Fruit fly (Drosophila melanogaster) whole organism, embryonic: Measurements from ENCODE around the gene mRpS26.

ENCODE experiments used
- BEAF-32 ChIP-seq: fragments of 200-800 bp; sonication (Bioruptor generic); optimal IDR thresholded peaks from 3 replicates; lab custom pipeline; 2017; ENCODE audit warnings: missing biosample characterization, missing genetic modification characterization, mild to moderate bottlenecking, moderate library complexity, missing genetic modification reagents
- Bgb ChIP-seq: fragments of 200-800 bp; sonication (Bioruptor generic); IDR thresholded peaks from 2 replicates; pipeline ENCODE4 v1.3.6; 2022; ENCODE audit warnings: missing biosample characterization, missing genetic modification characterization; ENCODE audit not compliant: partially characterized antibody
- CG10267 ChIP-seq: fragments of 200-800 bp; sonication (Bioruptor generic); optimal IDR thresholded peaks from 2 replicates; lab custom pipeline; 2018; ENCODE audit warnings: missing biosample characterization, mild to moderate bottlenecking, missing genetic modification characterization, moderate library complexity
- CG11456 ChIP-seq: fragments of 200-800 bp; sonication (Bioruptor generic); IDR thresholded peaks from 3 replicates; pipeline ENCODE4 v1.3.6; 2022; ENCODE audit warnings: missing biosample characterization, missing genetic modification characterization
- CG12659 ChIP-seq: fragments of 200-800 bp; sonication (Bioruptor generic); optimal IDR thresholded peaks from 3 replicates; lab custom pipeline; 2017; ENCODE audit warnings: mild to moderate bottlenecking, missing biosample characterization, missing genetic modification reagents, missing genetic modification characterization
- CG13287 ChIP-seq: fragments of 200-800 bp; sonication (Bioruptor generic); IDR thresholded peaks from 2 replicates; pipeline ENCODE4 v1.3.6; 2022; ENCODE audit warnings: missing biosample characterization, missing genetic modification characterization; ENCODE audit not compliant: partially characterized antibody
- CG13624 ChIP-seq: fragments of 200-800 bp; sonication (Bioruptor generic); optimal IDR thresholded peaks from 2 replicates; lab custom pipeline; 2016; ENCODE audit warnings: missing biosample characterization, missing genetic modification characterization
- CG13894 ChIP-seq: fragments of 200-800 bp; sonication (Bioruptor generic); optimal IDR thresholded peaks from 3 replicates; lab custom pipeline; 2018; ENCODE audit warnings: missing biosample characterization, mild to moderate bottlenecking, missing genetic modification characterization, moderate library complexity
- CG14710 ChIP-seq: fragments of 200-800 bp; sonication (Bioruptor generic); optimal IDR thresholded peaks from 3 replicates; lab custom pipeline; 2019; ENCODE audit warnings: missing biosample characterization, mild to moderate bottlenecking, missing genetic modification characterization, moderate library complexity
- CG14860 ChIP-seq: fragments of 200-800 bp; sonication (Bioruptor generic); IDR thresholded peaks from 3 replicates; pipeline ENCODE4 v1.3.6; 2022; ENCODE audit warnings: missing biosample characterization, missing genetic modification characterization; ENCODE audit not compliant: partially characterized antibody
- CG17568 ChIP-seq: fragments of 200-800 bp; sonication (Bioruptor generic); optimal IDR thresholded peaks from 2 replicates; lab custom pipeline; 2018; ENCODE audit warnings: missing biosample characterization, mild to moderate bottlenecking, missing genetic modification characterization, moderate library complexity
- CG2202 ChIP-seq: fragments of 200-800 bp; sonication (Bioruptor generic); optimal IDR thresholded peaks from 2 replicates; lab custom pipeline; 2018; ENCODE audit warnings: missing biosample characterization, mild to moderate bottlenecking, missing genetic modification characterization
- CG31224 ChIP-seq: fragments of 200-800 bp; sonication (Bioruptor generic); IDR thresholded peaks from 2 replicates; pipeline ENCODE4 v1.3.6; 2022; ENCODE audit warnings: missing biosample characterization, missing genetic modification characterization
- CG32767 ChIP-seq: fragments of 200-800 bp; sonication (Bioruptor generic); IDR thresholded peaks from 2 replicates; pipeline ENCODE4 v1.3.6; 2022; ENCODE audit warnings: missing biosample characterization, missing genetic modification characterization
- CG34224 ChIP-seq: fragments of 200-800 bp; sonication (Bioruptor generic); IDR thresholded peaks from 3 replicates; pipeline ENCODE4 v1.3.6; 2022; ENCODE audit warnings: missing biosample characterization, missing genetic modification characterization; ENCODE audit not compliant: partially characterized antibody
- CG42726 ChIP-seq: fragments of 200-800 bp; sonication (Bioruptor generic); IDR thresholded peaks from 2 replicates; pipeline ENCODE4 v1.3.6; 2022; ENCODE audit warnings: missing biosample characterization, missing genetic modification characterization; ENCODE audit not compliant: partially characterized antibody
- CG5953 ChIP-seq: fragments of 200-800 bp; sonication (Bioruptor generic); IDR thresholded peaks from 2 replicates; pipeline ENCODE4 v1.3.6; 2022; ENCODE audit warnings: missing biosample characterization, missing genetic modification characterization
- CG7786 ChIP-seq: fragments of 200-800 bp; sonication (Bioruptor generic); optimal IDR thresholded peaks from 2 replicates; lab custom pipeline; 2016; ENCODE audit warnings: missing biosample characterization, missing genetic modification characterization
- CG7963 ChIP-seq: fragments of 200-800 bp; sonication (Bioruptor generic); IDR thresholded peaks from 3 replicates; pipeline ENCODE4 v1.3.6; 2022; ENCODE audit warnings: missing biosample characterization, missing genetic modification characterization; ENCODE audit not compliant: partially characterized antibody
- CG8290 ChIP-seq, 3 experiments: fragments of 200-800 bp; sonication (Bioruptor generic); optimal IDR thresholded peaks; 2 replicates each; lab custom pipeline; 2016 to 2019; ENCODE audit warnings: missing biosample characterization in 3 of 3, missing genetic modification characterization in 3 of 3, mild to moderate bottlenecking in 2 of 3, moderate library complexity in 1 of 3
- CG9932 ChIP-seq: fragments of 200-800 bp; sonication (Bioruptor generic); IDR thresholded peaks from 2 replicates; pipeline ENCODE4 v1.3.6; 2022; ENCODE audit warnings: missing biosample characterization, missing genetic modification characterization
- CTCF ChIP-seq: fragments of 200-800 bp; sonication (Bioruptor generic); optimal IDR thresholded peaks from 2 replicates; lab custom pipeline; 2017; ENCODE audit warnings: missing biosample characterization, mild to moderate bottlenecking, missing genetic modification characterization, moderate library complexity
- Deaf1 ChIP-seq: fragments of 200-800 bp; optimal IDR thresholded peaks from 3 replicates; lab custom pipeline; 2019; ENCODE audit warnings: missing biosample characterization, mild to moderate bottlenecking, missing genetic modification characterization, moderate library complexity
- Doc2 ChIP-seq: fragments of 200-800 bp; sonication (Bioruptor generic); IDR thresholded peaks from 2 replicates; pipeline ENCODE4 v1.3.6; 2022; ENCODE audit warnings: missing biosample characterization, missing genetic modification characterization
- Dp ChIP-seq: fragments of 200-800 bp; sonication (Bioruptor generic); optimal IDR thresholded peaks from 2 replicates; lab custom pipeline; 2018; ENCODE audit warnings: missing biosample characterization, mild to moderate bottlenecking, missing genetic modification characterization, moderate library complexity
- E2f2 ChIP-seq: fragments of 200-800 bp; sonication (Bioruptor generic); IDR thresholded peaks from 2 replicates; pipeline ENCODE4 v1.3.6; 2022; ENCODE audit warnings: missing biosample characterization, missing genetic modification characterization
- Jarid2 ChIP-seq: fragments of 200-800 bp; sonication (Bioruptor generic); optimal IDR thresholded peaks from 3 replicates; lab custom pipeline; 2017; ENCODE audit warnings: mild to moderate bottlenecking, missing biosample characterization, missing genetic modification reagents, missing genetic modification characterization
- Med ChIP-seq: fragments of 200-800 bp; sonication (Bioruptor generic); peaks from one replicate; lab custom pipeline; 2016; ENCODE audit warnings: missing biosample characterization, missing genetic modification characterization, mild to moderate bottlenecking, inconsistent platforms, moderate library complexity
- Nf-YA ChIP-seq: fragments of 200-800 bp; sonication (Bioruptor generic); IDR thresholded peaks from 2 replicates; pipeline ENCODE4 v1.3.6; 2022; ENCODE audit warnings: missing biosample characterization, missing genetic modification characterization
- Stat92E ChIP-seq, 3 experiments: fragments of >200 bp in 2 of 3; fragments of 200-800 bp in 1 of 3; sonication (Bioruptor generic) in 1 of 3; optimal IDR thresholded peaks; 2 replicates each; lab custom pipeline; 2017 to 2019; ENCODE audit warnings: missing biosample characterization in 3 of 3, missing genetic modification characterization in 3 of 3, mild to moderate bottlenecking in 1 of 3, moderate library complexity in 1 of 3
- ato ChIP-seq: fragments of 200-800 bp; sonication (Bioruptor generic); IDR thresholded peaks from 2 replicates; pipeline ENCODE4 v1.3.6; 2022; ENCODE audit warnings: missing biosample characterization, missing genetic modification characterization; ENCODE audit not compliant: partially characterized antibody
- chif ChIP-seq, 2 experiments: fragments of 200-800 bp; sonication (Bioruptor generic); optimal IDR thresholded peaks; 3 replicates each; lab custom pipeline; 2016; ENCODE audit warnings: missing biosample characterization in 2 of 2, missing genetic modification characterization in 2 of 2
- chinmo ChIP-seq: fragments of 200-800 bp; sonication (Bioruptor generic); IDR thresholded peaks from 4 replicates; pipeline ENCODE4 v1.3.6; 2022; ENCODE audit warnings: missing biosample characterization, missing genetic modification characterization; ENCODE audit not compliant: partially characterized antibody
- chm ChIP-seq: fragments of 200-800 bp; sonication (Bioruptor generic); IDR thresholded peaks from 2 replicates; pipeline ENCODE4 v1.3.6; 2022; ENCODE audit warnings: missing biosample characterization, missing genetic modification characterization
- dmrt11E ChIP-seq: fragments of 200-800 bp; sonication (Bioruptor generic); optimal IDR thresholded peaks from 3 replicates; lab custom pipeline; 2018; ENCODE audit warnings: missing biosample characterization, mild to moderate bottlenecking, missing genetic modification characterization, moderate library complexity
- hbn ChIP-seq: fragments of 200-800 bp; sonication (Bioruptor generic); IDR thresholded peaks from 2 replicates; pipeline ENCODE4 v1.3.6; 2022; ENCODE audit warnings: missing biosample characterization, missing genetic modification characterization; ENCODE audit not compliant: partially characterized antibody
- kni ChIP-seq: fragments of 200-800 bp; sonication (Bioruptor generic); optimal IDR thresholded peaks from 3 replicates; lab custom pipeline; 2017; ENCODE audit warnings: mild to moderate bottlenecking, missing biosample characterization, missing genetic modification reagents, missing genetic modification characterization
- knrl ChIP-seq: fragments of 200-800 bp; sonication (Bioruptor generic); IDR thresholded peaks from 3 replicates; pipeline ENCODE4 v1.3.6; 2022; ENCODE audit warnings: missing biosample characterization, missing genetic modification characterization; ENCODE audit not compliant: partially characterized antibody
- lbe ChIP-seq: fragments of 200-800 bp; sonication (Bioruptor generic); optimal IDR thresholded peaks from 2 replicates; lab custom pipeline; 2016; ENCODE audit warnings: missing biosample characterization, mild to moderate bottlenecking, missing genetic modification characterization
- maf-S ChIP-seq: fragments of 200-800 bp; sonication (Bioruptor generic); optimal IDR thresholded peaks from 2 replicates; lab custom pipeline; 2016; ENCODE audit warnings: missing biosample characterization, missing genetic modification characterization
- nerfin-2 ChIP-seq: fragments of 200-800 bp; sonication (Bioruptor generic); IDR thresholded peaks from 2 replicates; pipeline ENCODE4 v1.3.6; 2022; ENCODE audit warnings: missing biosample characterization, missing genetic modification characterization; ENCODE audit not compliant: partially characterized antibody
- pzg ChIP-seq: fragments of 200-800 bp; sonication (Bioruptor generic); optimal IDR thresholded peaks from 3 replicates; lab custom pipeline; 2018; ENCODE audit warnings: missing biosample characterization, mild to moderate bottlenecking, missing genetic modification characterization, moderate library complexity
- ranshi ChIP-seq: fragments of 200-800 bp; sonication (Bioruptor generic); IDR thresholded peaks from 2 replicates; pipeline ENCODE4 v1.3.6; 2022; ENCODE audit warnings: missing biosample characterization, missing genetic modification characterization
- row ChIP-seq: fragments of 200-800 bp; sonication (Bioruptor generic); IDR thresholded peaks from 3 replicates; pipeline ENCODE4 v1.3.6; 2022; ENCODE audit warnings: missing biosample characterization, missing genetic modification characterization
- sim ChIP-seq: fragments of 200-800 bp; sonication (Bioruptor generic); IDR thresholded peaks from 2 replicates; pipeline ENCODE4 v1.3.6; 2022; ENCODE audit warnings: missing biosample characterization, missing genetic modification characterization
- so ChIP-seq: fragments of 200-800 bp; sonication (Bioruptor generic); IDR thresholded peaks from 3 replicates; pipeline ENCODE4 v1.3.6; 2022; ENCODE audit warnings: missing biosample characterization, missing genetic modification characterization
- tll ChIP-seq, 2 experiments: fragments of 200-800 bp in 1 of 2; fragments of >200 bp in 1 of 2; sonication (Bioruptor generic) in 1 of 2; optimal IDR thresholded peaks; 2 replicates each; lab custom pipeline; 2017 to 2019; ENCODE audit warnings: missing biosample characterization in 2 of 2, missing genetic modification characterization in 2 of 2, mild to moderate bottlenecking in 1 of 2, moderate library complexity in 1 of 2
- vnd ChIP-seq: fragments of 200-800 bp; sonication (Bioruptor generic); IDR thresholded peaks from 3 replicates; pipeline ENCODE4 v1.3.6; 2022; ENCODE audit warnings: missing biosample characterization, missing genetic modification characterization; ENCODE audit not compliant: partially characterized antibody

mRpS26 gene

DNA sequence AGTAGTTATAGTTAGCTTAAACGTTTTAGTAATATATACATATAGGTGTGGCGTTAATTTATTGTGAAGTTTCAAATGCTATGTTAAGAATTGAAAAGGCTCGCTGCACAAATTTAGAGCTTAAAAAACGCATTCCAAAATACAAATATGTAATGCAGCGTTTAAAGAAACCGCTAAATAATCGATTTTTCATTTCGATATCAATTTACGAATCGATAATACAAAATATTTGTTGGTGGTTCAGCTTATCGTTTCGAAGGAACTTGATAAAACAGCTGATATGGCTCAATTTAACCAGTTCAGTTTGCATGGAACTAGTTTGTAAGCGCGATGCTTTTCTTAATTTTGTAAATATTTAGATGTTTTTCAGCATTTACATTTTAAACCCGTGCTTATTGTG lies 6.3 kb downstream of the mRpS26 start, which contains the start of the genes CG32195 and CG7341 (continued):
- TF ChIP-seq chinmo (GFP tag; lab: Robert Waterston, UW) (peak; percentile 71; the same call in 2 of the 4 replicates), vnd (peak; percentile 62), Dp (GFP tag; lab: Kevin White, UChicago) (peak; percentile 94), Med (no peak), CG14710 (tag; lab: Kevin White, UChicago) (peak; percentile 21), CG7786 (no peak), ranshi (GFP tag; lab: Robert Waterston, UW) (no peak), nerfin-2 (GFP tag; lab: Robert Waterston, UW) (peak; percentile 90), hbn (GFP tag; lab: Robert Waterston, UW) (peak; percentile 72), chif (GFP tag; optimal IDR thresholded peaks at IDR 0.05; lab: Kevin White, UChicago) (no peak), E2f2 (GFP tag; lab: Robert Waterston, UW) (peak; percentile 95), Stat92E (GFP tag; optimal IDR thresholded peaks at IDR 0.05; lab: Kevin White, UChicago) (peak in 1 of 3 experiments; percentile 8), BEAF-32 (peak; percentile 46), CG14860 (GFP tag; lab: Robert Waterston, UW) (peak; percentile 78), sim (no peak), CG34224 (GFP tag; lab: Robert Waterston, UW) (peak; percentile 93), CTCF (GFP tag; lab: Kevin White, UChicago) (peak; percentile 29), Deaf1 (tag; lab: Kevin White, UChicago) (no peak), ato (peak; percentile 88), Bgb (GFP tag; lab: Robert Waterston, UW) (peak; percentile 82), CG32767 (GFP tag; lab: Robert Waterston, UW) (no peak), CG17568 (GFP tag; lab: Kevin White, UChicago) (peak; percentile 26), dmrt11E (tag; lab: Kevin White, UChicago) (no peak), row (peak; percentile 19; the same call in 1 of the 3 replicates), tll (GFP tag; optimal IDR thresholded peaks at IDR 0.05; lab: Kevin White, UChicago) (no peak), lbe (peak; percentile 31), CG7963 (peak; percentile 80), CG8290 (GFP tag; optimal IDR thresholded peaks at IDR 0.05; lab: Kevin White, UChicago) (no peak), CG8290 (tag; optimal IDR thresholded peaks at IDR 0.05; lab: Kevin White, UChicago) (no peak), CG11456 (GFP tag; lab: Robert Waterston, UW) (no peak), CG42726 (no peak), CG13287 (peak; percentile 89), knrl (peak; percentile 37; the same call in 2 of the 3 replicates), pzg (peak; percentile 64), CG10267 (tag; lab: Kevin White, UChicago) (peak; percentile 49), CG12659 (peak; percentile 15)

DNA sequence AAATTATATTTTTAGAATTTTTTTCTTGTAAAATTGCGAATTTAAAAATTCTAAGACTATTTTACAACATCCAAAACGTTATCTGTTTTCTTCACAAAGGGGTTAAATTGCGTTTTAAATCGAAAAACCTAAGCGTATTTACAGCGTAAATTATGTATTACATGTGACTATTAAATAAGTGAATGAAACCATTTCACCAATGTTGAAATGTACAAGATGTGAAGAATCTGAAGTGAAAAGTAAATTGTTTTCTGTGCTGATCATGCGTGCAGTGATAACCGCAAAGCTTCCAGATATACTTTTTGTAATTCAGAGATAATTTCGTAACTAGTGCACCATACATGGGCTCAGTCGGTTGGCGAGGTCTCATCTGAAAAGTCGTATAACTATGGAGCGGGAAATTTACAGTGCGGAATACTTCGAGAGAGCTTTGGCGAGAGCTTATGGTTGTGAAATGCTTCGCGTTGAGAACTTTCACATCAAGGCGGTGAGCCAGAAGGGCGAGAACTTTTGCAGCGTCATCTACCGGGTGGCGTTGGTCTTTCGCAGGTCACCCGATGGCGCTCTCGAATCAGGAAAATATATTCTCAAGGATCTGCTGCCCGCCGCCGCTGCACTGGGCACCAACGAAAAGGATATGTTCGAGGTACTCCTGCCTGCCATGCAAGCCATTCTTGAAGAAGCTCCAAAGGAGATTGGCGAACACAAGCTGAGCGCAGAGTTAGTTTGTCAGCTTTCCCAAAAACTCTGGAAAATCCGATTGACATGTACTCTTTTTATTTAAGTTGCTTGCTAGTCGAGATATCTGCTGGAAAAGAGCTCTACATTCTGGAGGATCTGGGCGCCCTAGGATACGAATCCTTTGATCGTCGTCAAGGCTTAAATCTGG lies 7.9 kb downstream of the mRpS26 start:
- peak; percentile 87 for TF ChIP-seq CG13894 (tag; lab: Kevin White, UChicago)
- no peak for TF ChIP-seq CG2202
- TF ChIP-seq CG10267 (tag; lab: Kevin White, UChicago), result peak; percentile 19
- no peak for TF ChIP-seq chm
- TF ChIP-seq kni (GFP tag; lab: Kevin White, UChicago), result peak; percentile 26
- TF ChIP-seq maf-S (GFP tag; lab: Kevin White, UChicago), result peak; percentile 0
- no peak for TF ChIP-seq Nf-YA
- TF ChIP-seq CG9932 (GFP tag; lab: Robert Waterston, UW), result no peak
- TF ChIP-seq CG5953 (GFP tag; lab: Robert Waterston, UW), result peak; percentile 62; the same call in 1 of the 2 replicates
- no peak; the same call in 2 of the 3 replicates for TF ChIP-seq so (GFP tag; lab: Robert Waterston, UW)
- peak; percentile 72 for TF ChIP-seq Jarid2 (GFP tag; lab: Kevin White, UChicago)
- 0 out of 2 replicates have a peak, but pooled peaks have one; percentile 15 for TF ChIP-seq CG31224 (GFP tag; lab: Robert Waterston, UW)
- peak; percentile 10 for TF ChIP-seq CG13624 (GFP tag; lab: Kevin White, UChicago)
- no peak for TF ChIP-seq Doc2 (GFP tag; lab: Robert Waterston, UW)
